Worm (Caenorhabditis elegans): ENCODE data around the gene zip-12.

ce11 chrIII:12372080-12373065, 44.7 kb downstream of the zip-12 start:
- TF ChIP-seq madf-10 (tag; optimal IDR thresholded peaks at IDR 0.05) (no peak), akir-1 (GFP tag; optimal IDR thresholded peaks at IDR 0.05) (no peak), sdz-38 (tag; optimal IDR thresholded peaks at IDR 0.05) (no peak), ama-1 (optimal IDR thresholded peaks at IDR 0.05) (no peak), ama-1 (GFP tag; optimal IDR thresholded peaks at IDR 0.05) (peak in 1 of 2 experiments; percentile 46), ekl-4 (GFP tag; IDR thresholded peaks at IDR 0.05) (peak; percentile 61), let-526 (GFP tag; IDR thresholded peaks at IDR 0.05) (no peak), F49E8.2 (tag; optimal IDR thresholded peaks at IDR 0.05; ENCODE audit: insufficient read depth) (peak; percentile 60), rcor-1 (GFP tag; IDR thresholded peaks at IDR 0.05) (no peak), nhr-80 (tag; optimal IDR thresholded peaks at IDR 0.05) (no peak), lsy-27 (tag; optimal IDR thresholded peaks at IDR 0.05; ENCODE audit: borderline replicate concordance, insufficient read depth) (no peak), pha-4 (tag; optimal IDR thresholded peaks at IDR 0.05) (no peak), dpl-1 (GFP tag; optimal IDR thresholded peaks at IDR 0.05) (peak; percentile 1), B0336.3 (GFP tag; IDR thresholded peaks at IDR 0.05) (peak; percentile 53; the same call in 1 of the 2 replicates), attf-6 (GFP tag; IDR thresholded peaks at IDR 0.05) (no peak)
